Worm (Caenorhabditis elegans) whole organism, midembryonic: Measurements from ENCODE around the gene tebp-1.

Source experiments
- T22C8.4 ChIP-seq: fragments of 200-800 bp; sonication (Bioruptor generic); IDR thresholded peaks from 2 replicates; pipeline ENCODE4 v1.3.6; 2022; ENCODE audit warnings: missing genetic modification characterization, missing compliant biosample characterization
- cog-1 ChIP-seq: sonication (generic microtip); optimal IDR thresholded peaks from 2 replicates; lab custom pipeline; 2016; ENCODE audit warnings: missing genetic modification characterization, missing compliant biosample characterization
- flt-1 ChIP-seq: fragments of 200-800 bp; sonication (Bioruptor generic); IDR thresholded peaks from 2 replicates; pipeline ENCODE4 v1.3.6; 2022; ENCODE audit warnings: missing genetic modification characterization, missing compliant biosample characterization
- klf-2 ChIP-seq: fragments of 200-800 bp; sonication (Bioruptor generic); conservative IDR thresholded peaks from 2 replicates; pipeline ENCODE4 v1.3.6; 2022; ENCODE audit warnings: missing genetic modification reagents, missing genetic modification characterization, missing compliant biosample characterization
- med-1 ChIP-seq: sonication (generic microtip); optimal IDR thresholded peaks from 2 replicates; lab custom pipeline; 2017; ENCODE audit warnings: missing genetic modification characterization, mild to moderate bottlenecking, missing compliant biosample characterization, antibody characterized with exemption, missing genetic modification reagents; ENCODE audit not compliant: insufficient read depth
- ref-1 ChIP-seq: fragments of 200-800 bp; sonication (Bioruptor generic); conservative IDR thresholded peaks from 2 replicates; pipeline ENCODE4 v1.3.6; 2022; ENCODE audit warnings: missing genetic modification reagents, missing genetic modification characterization, missing compliant biosample characterization
- tab-1 ChIP-seq: fragments of 200-800 bp; sonication (Bioruptor generic); IDR thresholded peaks from 2 replicates; pipeline ENCODE4 v1.3.6; 2022; ENCODE audit warnings: missing genetic modification characterization, missing compliant biosample characterization
- ztf-23 ChIP-seq: fragments of 200-800 bp; sonication (Bioruptor generic); IDR thresholded peaks from 2 replicates; pipeline ENCODE4 v1.3.6; 2022; ENCODE audit warnings: missing genetic modification reagents, missing genetic modification characterization, missing compliant biosample characterization
- ztf-29 ChIP-seq: fragments of 200-800 bp; sonication (Bioruptor generic); IDR thresholded peaks from 2 replicates; pipeline ENCODE4 v1.3.6; 2022; ENCODE audit warnings: missing genetic modification reagents, missing genetic modification characterization, missing compliant biosample characterization

The tebp-1 gene

DNA sequence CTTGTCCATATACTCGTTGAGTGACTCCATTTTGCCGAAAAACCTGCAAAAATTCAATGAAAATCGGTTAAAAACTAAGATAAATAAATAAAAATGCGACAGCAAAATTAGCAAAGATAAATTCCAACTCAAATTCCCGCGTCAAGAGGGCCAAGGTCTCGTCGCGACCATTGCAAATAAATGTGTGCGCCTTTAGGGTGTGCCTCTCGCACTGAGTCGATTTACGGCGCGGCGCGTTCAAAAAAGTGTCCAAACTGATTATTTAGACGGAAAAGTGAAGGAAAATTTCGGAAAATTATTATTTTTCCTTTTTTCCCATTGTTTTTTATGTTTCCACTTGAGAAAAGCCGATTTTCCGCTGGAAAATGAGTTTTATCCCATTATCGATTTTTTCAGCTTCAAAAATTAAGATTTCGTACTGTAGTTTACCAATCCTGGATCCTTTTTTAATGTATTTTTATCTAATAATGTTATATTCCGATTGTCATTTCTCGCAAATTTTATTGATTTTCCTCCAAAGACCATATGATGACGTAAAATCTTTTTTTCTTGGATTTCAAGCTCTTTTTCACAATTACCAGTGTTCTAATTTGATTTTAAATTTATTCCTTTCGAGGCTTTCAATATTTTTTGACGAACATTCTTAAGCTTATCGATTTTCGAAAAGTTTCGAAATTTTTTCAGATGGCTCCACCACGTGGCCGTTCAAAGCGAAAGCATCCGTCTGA, 28.4 kb downstream of the tebp-1 start, which contains the start of the genes kbp-3 and nurf-1:
Gene kbp-3 (minus strand): TSS at position 43 of the 728 bp plus-strand sequence.
Gene nurf-1 (plus strand): TSS at position 678 of the 728 bp plus-strand sequence.
- TF ChIP-seq T22C8.4 (GFP tag; lab: Robert Waterston, UW) (peak; percentile 54; the same call in 1 of the 2 replicates), cog-1 (tag; lab: Kevin White, UChicago) (no peak)

ce11 chrII:14393766-14394165, 31.9 kb downstream of the tebp-1 start:
- no peak for TF ChIP-seq tab-1
- TF ChIP-seq T22C8.4 (GFP tag; lab: Robert Waterston, UW) = no peak
- no peak for TF ChIP-seq cog-1 (tag; lab: Kevin White, UChicago)
- no peak for TF ChIP-seq med-1
- TF ChIP-seq ztf-23 = no peak
- TF ChIP-seq klf-2 (GFP tag; lab: Robert Waterston, UW) = no peak
- no peak for TF ChIP-seq ref-1
- no peak for TF ChIP-seq flt-1 (GFP tag; lab: Robert Waterston, UW)
- no peak for TF ChIP-seq ztf-29

ce11 chrII:14399595-14399994, 37.8 kb downstream of the tebp-1 start:
- TF ChIP-seq med-1 = no peak
- TF ChIP-seq ztf-23 = peak; percentile 67
- TF ChIP-seq ztf-29 = no peak
- no peak for TF ChIP-seq flt-1 (GFP tag; lab: Robert Waterston, UW)
- no peak for TF ChIP-seq klf-2 (GFP tag; lab: Robert Waterston, UW)
- TF ChIP-seq cog-1 (tag; lab: Kevin White, UChicago) = peak; percentile 59

ce11 chrII:14401098-14401497, 39.3 kb downstream of the tebp-1 start:
- TF ChIP-seq med-1 (no peak), T22C8.4 (GFP tag; lab: Robert Waterston, UW) (no peak), ztf-29 (no peak), ztf-23 (no peak), klf-2 (GFP tag; lab: Robert Waterston, UW) (no peak), ref-1 (no peak), flt-1 (GFP tag; lab: Robert Waterston, UW) (no peak), cog-1 (tag; lab: Kevin White, UChicago) (no peak), tab-1 (no peak)

DNA sequence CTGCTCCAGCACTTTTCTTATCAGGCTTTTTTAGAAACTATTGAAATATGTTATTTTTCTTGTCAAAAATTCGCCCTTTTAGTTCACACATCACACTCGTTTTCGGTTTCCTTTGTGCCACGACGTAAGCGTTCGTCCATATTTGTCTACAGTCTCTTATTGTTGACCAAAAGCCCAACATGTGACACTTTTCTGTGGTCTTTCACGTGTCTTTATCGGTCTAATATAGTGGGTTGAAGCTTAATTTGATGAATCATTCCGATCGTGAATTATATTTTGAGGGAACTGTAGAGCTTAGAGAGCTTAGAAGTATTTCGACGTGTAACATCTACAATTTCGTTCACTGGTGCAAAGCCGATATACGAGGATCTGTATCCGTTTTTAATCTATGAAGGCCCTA, 42.4 kb downstream of the tebp-1 start:
- no peak for TF ChIP-seq ztf-29

DNA sequence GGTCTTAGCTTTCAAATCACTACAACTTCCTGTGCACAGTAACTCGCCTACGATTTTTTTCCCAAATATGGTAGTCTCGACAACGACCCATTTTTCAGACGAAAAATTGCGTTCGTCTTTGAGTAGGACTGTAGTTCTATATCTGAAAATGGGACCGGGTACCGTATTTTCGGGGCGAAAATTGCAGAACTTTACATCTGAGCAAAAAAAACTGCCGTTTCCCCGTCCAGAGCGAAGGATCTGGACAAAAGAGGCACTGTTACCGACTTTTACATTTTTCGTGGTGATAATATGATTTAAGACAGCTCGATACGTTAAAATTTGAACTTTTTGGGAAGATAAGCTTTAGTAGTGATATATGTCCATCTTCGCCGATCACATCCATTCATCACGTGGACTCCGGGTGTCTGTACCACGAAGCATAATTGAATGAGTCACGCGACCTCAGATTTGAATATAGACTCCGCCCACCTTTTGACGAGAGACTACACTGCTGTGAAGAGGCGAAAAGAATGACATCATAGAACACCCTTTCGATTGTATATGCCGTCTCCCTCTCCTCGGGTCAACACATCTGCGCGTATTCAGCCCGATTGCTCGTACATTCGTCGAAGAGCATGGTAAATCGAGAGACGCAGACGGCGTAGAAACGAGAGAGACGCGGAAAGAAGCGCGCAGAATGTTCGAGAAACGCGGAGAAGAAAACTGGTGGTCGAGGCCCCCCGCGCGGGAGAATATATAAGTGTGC, 43.1 kb downstream of the tebp-1 start:
- TF ChIP-seq flt-1 (GFP tag; lab: Robert Waterston, UW) = no peak
- no peak for TF ChIP-seq ztf-29
- TF ChIP-seq T22C8.4 (GFP tag; lab: Robert Waterston, UW) = no peak
- no peak for TF ChIP-seq klf-2 (GFP tag; lab: Robert Waterston, UW)
- TF ChIP-seq cog-1 (tag; lab: Kevin White, UChicago) = peak; percentile 94
- TF ChIP-seq ref-1 = no peak
- no peak for TF ChIP-seq tab-1
- no peak for TF ChIP-seq ztf-23

DNA sequence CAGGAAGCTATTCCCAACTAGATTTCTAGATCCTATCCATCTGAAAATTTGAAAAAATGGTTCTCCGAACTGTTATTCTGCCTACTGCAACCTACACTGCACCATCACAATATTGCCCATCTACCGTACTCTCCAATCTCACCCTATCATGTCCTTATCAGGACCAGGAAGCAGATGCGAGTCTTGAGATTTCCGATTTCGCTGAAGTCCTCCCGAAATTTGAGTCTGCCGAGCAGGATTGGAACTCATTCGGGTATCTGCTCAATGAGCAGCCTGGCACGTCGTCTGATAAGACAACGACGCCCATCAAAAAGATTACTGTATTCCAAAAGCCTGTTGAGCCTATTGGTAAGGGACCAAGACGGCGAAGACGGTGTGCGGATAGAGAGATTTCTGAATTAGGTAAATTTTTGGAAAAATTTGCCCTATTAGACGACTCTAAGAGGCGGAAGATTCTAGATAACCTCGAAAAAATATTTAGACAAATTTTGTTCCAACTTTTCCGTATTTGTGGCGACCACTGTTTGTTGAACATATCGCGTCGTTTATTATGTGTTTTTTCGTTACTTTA, 43.8 kb downstream of the tebp-1 start:
- TF ChIP-seq cog-1 (tag; lab: Kevin White, UChicago) = no peak
- TF ChIP-seq ztf-29 = no peak
- no peak for TF ChIP-seq T22C8.4 (GFP tag; lab: Robert Waterston, UW)
- no peak for TF ChIP-seq med-1
- no peak for TF ChIP-seq klf-2 (GFP tag; lab: Robert Waterston, UW)
- TF ChIP-seq ref-1 = no peak
- TF ChIP-seq tab-1 = no peak
- TF ChIP-seq flt-1 (GFP tag; lab: Robert Waterston, UW) = no peak
- no peak for TF ChIP-seq ztf-23

ce11 chrII:14406117-14406935, 44.5 kb downstream of the tebp-1 start:
- TF ChIP-seq flt-1 (GFP tag; lab: Robert Waterston, UW) (no peak), ztf-23 (no peak), klf-2 (GFP tag; lab: Robert Waterston, UW) (no peak), med-1 (no peak), ztf-29 (no peak), cog-1 (tag; lab: Kevin White, UChicago) (no peak), T22C8.4 (GFP tag; lab: Robert Waterston, UW) (no peak), tab-1 (no peak), ref-1 (no peak)

DNA sequence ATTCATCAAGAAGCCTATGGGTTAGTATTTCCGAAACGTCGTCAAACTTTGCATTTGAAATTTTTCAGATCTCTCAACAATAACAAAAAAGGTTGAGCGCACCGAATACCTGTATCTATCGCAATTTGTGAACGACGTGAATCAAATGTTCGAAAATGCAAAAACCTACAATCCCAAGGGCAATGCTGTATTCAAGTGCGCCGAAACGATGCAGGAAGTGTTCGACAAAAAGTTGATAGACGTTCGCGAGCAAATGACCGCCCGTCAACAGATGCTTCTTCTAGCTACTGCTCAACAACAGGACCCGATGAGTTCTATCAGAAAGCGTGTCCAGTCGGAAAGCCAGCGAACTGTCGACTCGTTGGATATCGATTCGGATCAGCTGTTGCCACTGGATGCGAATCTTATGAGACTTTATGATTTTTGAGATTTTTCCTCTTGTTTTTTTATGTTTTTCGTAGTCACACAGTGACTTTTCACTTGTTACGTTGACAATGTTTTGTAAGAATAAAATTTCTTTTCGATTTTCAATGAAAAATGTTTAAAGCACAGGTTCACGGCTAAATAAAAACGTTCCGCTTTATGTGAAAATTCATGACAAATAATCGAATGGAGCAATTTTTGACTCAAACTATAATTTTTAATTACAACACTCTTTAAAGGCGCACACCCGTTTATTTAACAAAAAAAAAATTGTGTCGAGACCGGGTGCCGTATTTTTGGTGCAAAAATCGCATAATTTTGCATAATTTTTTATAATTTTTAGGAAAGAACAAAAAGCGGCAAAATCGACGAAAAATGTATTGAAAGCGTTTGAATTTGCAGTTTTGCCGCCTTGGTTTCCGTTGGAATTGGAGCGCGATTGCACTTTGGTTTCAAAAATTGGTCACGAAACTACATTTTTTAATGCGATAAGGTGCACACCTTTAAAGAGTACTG, 45.8 kb downstream of the tebp-1 start:
- TF ChIP-seq cog-1 (tag; lab: Kevin White, UChicago) (no peak), flt-1 (GFP tag; lab: Robert Waterston, UW) (peak; percentile 78)
